Fruit fly (Drosophila melanogaster) whole organism, embryonic: ENCODE data around the gene beag.
A peak's percentile ranks its signal among the peaks of the same experiment; 100 is the strongest.

ENCODE experiments used
- B-H1 ChIP-seq: fragments of 200-800 bp; sonication (Bioruptor generic); IDR thresholded peaks from 3 replicates; pipeline ENCODE4 v1.3.6; 2022; ENCODE audit warnings: missing biosample characterization, missing genetic modification characterization
- BEAF-32 ChIP-seq: fragments of 200-800 bp; sonication (Bioruptor generic); optimal IDR thresholded peaks from 3 replicates; lab custom pipeline; 2017; ENCODE audit warnings: missing biosample characterization, missing genetic modification characterization, mild to moderate bottlenecking, moderate library complexity, missing genetic modification reagents
- C15 ChIP-seq: fragments of 200-800 bp; sonication (Bioruptor generic); IDR thresholded peaks from 3 replicates; pipeline ENCODE4 v1.3.6; 2022; ENCODE audit warnings: missing biosample characterization, missing genetic modification characterization
- CG10274 ChIP-seq: fragments of 200-800 bp; sonication (Bioruptor generic); optimal IDR thresholded peaks from 3 replicates; lab custom pipeline; 2017; ENCODE audit warnings: missing biosample characterization, mild to moderate bottlenecking, missing genetic modification characterization
- CG10979 ChIP-seq: fragments of 200-800 bp; sonication (Bioruptor generic); optimal IDR thresholded peaks from 2 replicates; lab custom pipeline; 2018; ENCODE audit warnings: missing biosample characterization, mild to moderate bottlenecking, missing genetic modification characterization, moderate library complexity
- CG12299 ChIP-seq: fragments of 200-800 bp; sonication (Bioruptor generic); optimal IDR thresholded peaks from 2 replicates; lab custom pipeline; 2018; ENCODE audit warnings: missing biosample characterization, mild to moderate bottlenecking, missing genetic modification characterization
- CG15479 ChIP-seq: fragments of 200-800 bp; sonication (Bioruptor generic); optimal IDR thresholded peaks from 3 replicates; lab custom pipeline; 2019; ENCODE audit warnings: missing biosample characterization, mild to moderate bottlenecking, missing genetic modification characterization, moderate library complexity
- CG16813 ChIP-seq: fragments of 200-800 bp; sonication (Bioruptor generic); IDR thresholded peaks from 3 replicates; pipeline ENCODE4 v1.3.6; 2022; ENCODE audit warnings: missing biosample characterization, missing genetic modification characterization; ENCODE audit not compliant: partially characterized antibody
- CG17186 ChIP-seq: fragments of 200-800 bp; sonication (Bioruptor generic); optimal IDR thresholded peaks from 3 replicates; lab custom pipeline; 2017; ENCODE audit warnings: missing biosample characterization, missing genetic modification reagents, missing genetic modification characterization
- CG17385 ChIP-seq: fragments of 200-800 bp; sonication (Bioruptor generic); optimal IDR thresholded peaks from 3 replicates; lab custom pipeline; 2018; ENCODE audit warnings: missing biosample characterization, mild to moderate bottlenecking, missing genetic modification characterization
- CG30403 ChIP-seq: fragments of 200-800 bp; sonication (Bioruptor generic); optimal IDR thresholded peaks from 3 replicates; lab custom pipeline; 2016; ENCODE audit warnings: missing biosample characterization, missing genetic modification characterization
- CG30431 ChIP-seq: fragments of 200-800 bp; sonication (Bioruptor generic); optimal IDR thresholded peaks from 2 replicates; lab custom pipeline; 2017; ENCODE audit warnings: missing biosample characterization, missing genetic modification characterization
- CG31388 ChIP-seq: fragments of 200-800 bp; sonication (Bioruptor generic); optimal IDR thresholded peaks from 2 replicates; lab custom pipeline; 2016; ENCODE audit warnings: missing biosample characterization, missing genetic modification characterization
- CG32772 ChIP-seq: fragments of 200-800 bp; sonication (Bioruptor generic); IDR thresholded peaks from 2 replicates; pipeline ENCODE4 v1.3.6; 2022; ENCODE audit warnings: missing biosample characterization, missing genetic modification characterization
- CG33213 ChIP-seq: fragments of 200-800 bp; sonication (Bioruptor generic); optimal IDR thresholded peaks from 3 replicates; lab custom pipeline; 2016; ENCODE audit warnings: missing biosample characterization, missing genetic modification characterization
- CG6791 ChIP-seq: fragments of 200-800 bp; sonication (Bioruptor generic); IDR thresholded peaks from 3 replicates; pipeline ENCODE4 v1.3.6; 2022; ENCODE audit warnings: missing biosample characterization, missing genetic modification characterization; ENCODE audit not compliant: partially characterized antibody
- CG7357 ChIP-seq: fragments of 200-800 bp; sonication (Bioruptor generic); IDR thresholded peaks from 3 replicates; pipeline ENCODE4 v1.3.6; 2022; ENCODE audit warnings: missing biosample characterization, missing genetic modification characterization
- CG7372 ChIP-seq: fragments of 200-800 bp; sonication (Bioruptor generic); IDR thresholded peaks from 2 replicates; pipeline ENCODE4 v1.3.6; 2022; ENCODE audit warnings: missing biosample characterization, missing genetic modification characterization
- CG8290 ChIP-seq, 3 experiments: fragments of 200-800 bp; sonication (Bioruptor generic); optimal IDR thresholded peaks; 2 replicates each; lab custom pipeline; 2016 to 2019; ENCODE audit warnings: missing biosample characterization in 3 of 3, missing genetic modification characterization in 3 of 3, mild to moderate bottlenecking in 2 of 3, moderate library complexity in 1 of 3
- CG8765 ChIP-seq: fragments of 200-800 bp; sonication (Bioruptor generic); IDR thresholded peaks from 2 replicates; pipeline ENCODE4 v1.3.6; 2022; ENCODE audit warnings: missing biosample characterization, missing genetic modification characterization
- CG8924 ChIP-seq: fragments of 200-800 bp; optimal IDR thresholded peaks from 3 replicates; lab custom pipeline; 2019; ENCODE audit warnings: missing biosample characterization, mild to moderate bottlenecking, missing genetic modification characterization, moderate library complexity
- CG9817 ChIP-seq: fragments of 200-800 bp; sonication (Bioruptor generic); optimal IDR thresholded peaks from 2 replicates; lab custom pipeline; 2018; ENCODE audit warnings: missing biosample characterization, mild to moderate bottlenecking, missing genetic modification characterization, moderate library complexity
- D ChIP-seq, 2 experiments: fragments of 200-800 bp in 1 of 2; fragments of >200 bp in 1 of 2; sonication (Bioruptor generic) in 1 of 2; optimal IDR thresholded peaks; 2 replicates in 1 of 2; 3 replicates in 1 of 2; lab custom pipeline; 2017; ENCODE audit warnings: mild to moderate bottlenecking in 1 of 2, missing biosample characterization in 1 of 2, missing genetic modification characterization in 1 of 2, missing genetic modification reagents in 1 of 2
- Dad ChIP-seq: fragments of 200-800 bp; sonication (Bioruptor generic); optimal IDR thresholded peaks from 3 replicates; lab custom pipeline; 2016; ENCODE audit warnings: missing biosample characterization, missing genetic modification characterization
- E2f1 ChIP-seq: fragments of 200-800 bp; sonication (Bioruptor generic); IDR thresholded peaks from 2 replicates; pipeline ENCODE4 v1.3.6; 2022; ENCODE audit warnings: missing biosample characterization, missing genetic modification characterization
- Hr51 ChIP-seq, 2 experiments: fragments of 200-800 bp; sonication (Bioruptor generic); optimal IDR thresholded peaks; 2 replicates in 1 of 2; 3 replicates in 1 of 2; lab custom pipeline; 2016 to 2018; ENCODE audit warnings: missing biosample characterization in 2 of 2, missing genetic modification characterization in 2 of 2, mild to moderate bottlenecking in 1 of 2, moderate library complexity in 1 of 2
- Lhr ChIP-seq: fragments of 200-800 bp; sonication (Bioruptor generic); optimal IDR thresholded peaks from 3 replicates; lab custom pipeline; 2017; ENCODE audit warnings: mild to moderate bottlenecking, missing biosample characterization, missing genetic modification reagents, missing genetic modification characterization
- MTF-1 ChIP-seq: fragments of 200-800 bp; sonication (Bioruptor generic); optimal IDR thresholded peaks from 2 replicates; lab custom pipeline; 2018; ENCODE audit warnings: missing biosample characterization, mild to moderate bottlenecking, missing genetic modification characterization, borderline replicate concordance
- Med ChIP-seq: fragments of 200-800 bp; sonication (Bioruptor generic); peaks from one replicate; lab custom pipeline; 2016; ENCODE audit warnings: missing biosample characterization, missing genetic modification characterization, mild to moderate bottlenecking, inconsistent platforms, moderate library complexity
- Taf1 ChIP-seq: fragments of 200-800 bp; sonication (Bioruptor generic); IDR thresholded peaks from 2 replicates; pipeline ENCODE4 v1.3.6; 2022; ENCODE audit warnings: missing biosample characterization, missing genetic modification characterization
- bbx ChIP-seq: fragments of 200-800 bp; sonication (Bioruptor generic); IDR thresholded peaks from 2 replicates; pipeline ENCODE4 v1.3.6; 2022; ENCODE audit warnings: missing biosample characterization, missing genetic modification characterization; ENCODE audit not compliant: partially characterized antibody
- chif ChIP-seq, 2 experiments: fragments of 200-800 bp; sonication (Bioruptor generic); optimal IDR thresholded peaks; 3 replicates each; lab custom pipeline; 2016; ENCODE audit warnings: missing biosample characterization in 2 of 2, missing genetic modification characterization in 2 of 2
- chn ChIP-seq: fragments of 200-800 bp; sonication (Bioruptor generic); optimal IDR thresholded peaks from 2 replicates; lab custom pipeline; 2016; ENCODE audit warnings: missing biosample characterization, missing genetic modification characterization
- dmrt99B ChIP-seq: fragments of 200-800 bp; sonication (Bioruptor generic); optimal IDR thresholded peaks from 2 replicates; lab custom pipeline; 2018; ENCODE audit warnings: missing biosample characterization, mild to moderate bottlenecking, missing genetic modification characterization, moderate library complexity
- exex ChIP-seq: fragments of 200-800 bp; sonication (Bioruptor generic); optimal IDR thresholded peaks from 4 replicates; lab custom pipeline; 2018; ENCODE audit warnings: missing biosample characterization, mild to moderate bottlenecking, missing genetic modification characterization, moderate library complexity
- fru ChIP-seq: fragments of >200 bp; optimal IDR thresholded peaks from 2 replicates; lab custom pipeline; 2017
- gcm ChIP-seq: fragments of 200-800 bp; sonication (Bioruptor generic); optimal IDR thresholded peaks from 2 replicates; lab custom pipeline; 2019; ENCODE audit warnings: missing biosample characterization, mild to moderate bottlenecking, missing genetic modification characterization, moderate library complexity
- gsb ChIP-seq: fragments of 200-800 bp; sonication (Bioruptor generic); IDR thresholded peaks from 2 replicates; pipeline ENCODE4 v1.3.6; 2022; ENCODE audit warnings: missing biosample characterization, missing genetic modification characterization
- hkb ChIP-seq, 2 experiments: fragments of 200-800 bp in 1 of 2; fragments of >200 bp in 1 of 2; sonication (Bioruptor generic) in 1 of 2; IDR thresholded peaks in 1 of 2; optimal IDR thresholded peaks in 1 of 2; 2 replicates each; pipeline versions ENCODE4 v1.3.6 to Lab custom; 2017 to 2022; ENCODE audit warnings: missing biosample characterization in 1 of 2, missing genetic modification characterization in 1 of 2
- ind ChIP-seq: fragments of 200-800 bp; sonication (Bioruptor generic); optimal IDR thresholded peaks from 3 replicates; lab custom pipeline; 2016; ENCODE audit warnings: missing biosample characterization, missing genetic modification characterization
- inv ChIP-seq: fragments of 200-800 bp; sonication (Bioruptor generic); IDR thresholded peaks from 2 replicates; pipeline ENCODE4 v1.3.6; 2022; ENCODE audit warnings: missing biosample characterization, missing genetic modification characterization; ENCODE audit not compliant: partially characterized antibody
- jing ChIP-seq: fragments of 200-800 bp; sonication (Bioruptor generic); optimal IDR thresholded peaks from 2 replicates; lab custom pipeline; 2018; ENCODE audit warnings: missing biosample characterization, mild to moderate bottlenecking, missing genetic modification characterization
- ken ChIP-seq: fragments of 200-800 bp; sonication (Bioruptor generic); IDR thresholded peaks from 3 replicates; pipeline ENCODE4 v1.3.6; 2022; ENCODE audit warnings: missing biosample characterization, missing genetic modification characterization
- lbe ChIP-seq: fragments of 200-800 bp; sonication (Bioruptor generic); optimal IDR thresholded peaks from 2 replicates; lab custom pipeline; 2016; ENCODE audit warnings: missing biosample characterization, mild to moderate bottlenecking, missing genetic modification characterization
- pnt ChIP-seq: fragments of 200-800 bp; sonication (Bioruptor generic); optimal IDR thresholded peaks from 3 replicates; lab custom pipeline; 2016; ENCODE audit warnings: missing biosample characterization, missing genetic modification characterization
- sim ChIP-seq: fragments of 200-800 bp; sonication (Bioruptor generic); IDR thresholded peaks from 2 replicates; pipeline ENCODE4 v1.3.6; 2022; ENCODE audit warnings: missing biosample characterization, missing genetic modification characterization
- slou ChIP-seq: fragments of 200-800 bp; sonication (Bioruptor generic); optimal IDR thresholded peaks from 3 replicates; lab custom pipeline; 2016; ENCODE audit warnings: missing biosample characterization, missing genetic modification characterization
- vfl ChIP-seq: fragments of 200-800 bp; sonication (Bioruptor generic); optimal IDR thresholded peaks from 2 replicates; lab custom pipeline; 2016; ENCODE audit warnings: missing biosample characterization, missing genetic modification characterization
- zen ChIP-seq: fragments of 200-800 bp; sonication (Bioruptor generic); optimal IDR thresholded peaks from 3 replicates; lab custom pipeline; 2018; ENCODE audit warnings: missing biosample characterization, mild to moderate bottlenecking, missing genetic modification characterization, moderate library complexity

beag gene

DNA sequence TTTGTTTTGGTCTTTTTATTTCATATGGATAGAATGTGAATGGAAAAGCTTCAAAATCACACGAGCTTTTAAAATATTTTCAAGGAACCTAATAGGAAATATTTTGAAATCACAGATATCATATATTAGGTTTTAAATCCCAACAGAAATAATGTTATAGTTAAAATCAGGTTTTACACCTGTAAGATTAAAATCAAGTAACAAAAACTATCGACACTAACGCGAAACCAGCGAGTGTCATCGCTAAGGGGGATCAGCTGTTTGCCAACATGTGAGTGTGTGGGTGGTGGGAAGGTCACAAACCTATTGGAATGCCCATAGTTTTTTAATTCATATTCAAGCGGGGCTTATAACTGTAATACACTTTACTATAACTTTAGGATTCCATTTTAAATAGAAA lies 26.2 kb downstream of the beag start, which contains the start of gene hyx (continued):
- TF ChIP-seq CG12299 (tag; lab: Kevin White, UChicago) (no peak), C15 (GFP tag; lab: Robert Waterston, UW) (no peak), inv (GFP tag; lab: Robert Waterston, UW) (peak; percentile 60), sim (GFP tag; lab: Robert Waterston, UW) (no peak), bbx (GFP tag; lab: Robert Waterston, UW) (peak; percentile 86), CG9817 (tag; lab: Kevin White, UChicago) (peak; percentile 9), zen (tag; lab: Kevin White, UChicago) (no peak), ken (0 out of 3 replicates have a peak, but pooled peaks have one; percentile 24), B-H1 (GFP tag; lab: Robert Waterston, UW) (no peak), MTF-1 (no peak), CG8924 (tag; lab: Kevin White, UChicago) (peak; percentile 56), pnt (GFP tag; lab: Kevin White, UChicago) (no peak), CG17186 (GFP tag; lab: Kevin White, UChicago) (no peak), CG7372 (GFP tag; lab: Robert Waterston, UW) (no peak), CG7357 (GFP tag; lab: Robert Waterston, UW) (no peak), CG8290 (GFP tag; optimal IDR thresholded peaks at IDR 0.05; lab: Kevin White, UChicago) (peak; percentile 27), CG8290 (tag; optimal IDR thresholded peaks at IDR 0.05; lab: Kevin White, UChicago) (peak in 1 of 2 experiments; percentile 86), CG30431 (GFP tag; lab: Kevin White, UChicago) (no peak), E2f1 (GFP tag; lab: Robert Waterston, UW) (no peak), Med (GFP tag; lab: Kevin White, UChicago) (peak; percentile 92), Lhr (GFP tag; lab: Kevin White, UChicago) (no peak), Dad (GFP tag; lab: Kevin White, UChicago) (no peak), Taf1 (0 out of 2 replicates have a peak, but pooled peaks have one; percentile 41), CG32772 (GFP tag; lab: Robert Waterston, UW) (no peak), CG33213 (GFP tag; lab: Kevin White, UChicago) (peak; percentile 1), chif (GFP tag; optimal IDR thresholded peaks at IDR 0.05; lab: Kevin White, UChicago) (peak in 1 of 2 experiments; percentile 16), slou (GFP tag; lab: Kevin White, UChicago) (no peak), CG6791 (GFP tag; lab: Robert Waterston, UW) (peak; percentile 79), gcm (peak; percentile 3), vfl (peak; percentile 46), ind (GFP tag; lab: Kevin White, UChicago) (peak; percentile 23), CG17385 (GFP tag; lab: Kevin White, UChicago) (peak; percentile 38), CG31388 (GFP tag; lab: Kevin White, UChicago) (no peak), hkb (optimal IDR thresholded peaks at IDR 0.05; lab: Kevin White, UChicago) (no peak), hkb (GFP tag; IDR thresholded peaks at IDR 0.05; lab: Robert Waterston, UW) (peak; percentile 45; the same call in 1 of the 2 replicates), CG15479 (GFP tag; lab: Kevin White, UChicago) (no peak), gsb (no peak), jing (GFP tag; lab: Kevin White, UChicago) (no peak), CG10979 (peak; percentile 26), chn (peak; percentile 70), dmrt99B (tag; lab: Kevin White, UChicago) (no peak), fru (lab: Kevin White, UChicago) (no peak), exex (no peak), CG30403 (GFP tag; lab: Kevin White, UChicago) (peak; percentile 66), D (optimal IDR thresholded peaks at IDR 0.05; lab: Kevin White, UChicago) (no peak), D (GFP tag; optimal IDR thresholded peaks at IDR 0.05; lab: Kevin White, UChicago) (no peak), Hr51 (GFP tag; optimal IDR thresholded peaks at IDR 0.05; lab: Kevin White, UChicago) (no peak), lbe (GFP tag; lab: Kevin White, UChicago) (peak; percentile 39), BEAF-32 (peak; percentile 77), CG10274 (GFP tag; lab: Kevin White, UChicago) (no peak), CG16813 (peak; percentile 72; the same call in 2 of the 3 replicates), CG8765 (GFP tag; lab: Robert Waterston, UW) (no peak)
